Fruit fly (Drosophila melanogaster) whole organism, embryonic: ENCODE measurements around the gene CG5388.
A peak's percentile ranks its signal among the peaks of the same experiment; 100 is the strongest.

Experiments
- Abd-B ChIP-seq: fragments of 200-800 bp; sonication (Bioruptor generic); optimal IDR thresholded peaks from 2 replicates; lab custom pipeline; 2018; ENCODE audit warnings: missing biosample characterization, mild to moderate bottlenecking, missing genetic modification characterization, moderate library complexity
- Ada2b ChIP-seq: fragments of 200-800 bp; sonication (Bioruptor generic); IDR thresholded peaks from 2 replicates; pipeline ENCODE4 v1.3.6; 2022; ENCODE audit warnings: missing biosample characterization, missing genetic modification characterization
- Atf-2 ChIP-seq: fragments of 200-800 bp; sonication (Bioruptor generic); optimal IDR thresholded peaks from 2 replicates; lab custom pipeline; 2016; ENCODE audit warnings: missing biosample characterization, missing genetic modification characterization
- CG10209 ChIP-seq: fragments of 200-800 bp; sonication (Bioruptor generic); optimal IDR thresholded peaks from 3 replicates; lab custom pipeline; 2017; ENCODE audit warnings: missing biosample characterization, mild to moderate bottlenecking, missing genetic modification characterization, missing genetic modification reagents
- CG10462 ChIP-seq: fragments of 200-800 bp; sonication (Bioruptor generic); optimal IDR thresholded peaks from 2 replicates; lab custom pipeline; 2016; ENCODE audit warnings: missing biosample characterization, missing genetic modification characterization
- CG11696 ChIP-seq: fragments of 200-800 bp; sonication (Bioruptor generic); IDR thresholded peaks from 2 replicates; pipeline ENCODE4 v1.3.6; 2022; ENCODE audit warnings: missing biosample characterization, missing genetic modification characterization
- CG12744 ChIP-seq: fragments of 200-800 bp; sonication (Bioruptor generic); optimal IDR thresholded peaks from 2 replicates; lab custom pipeline; 2016; ENCODE audit warnings: missing biosample characterization, missing genetic modification characterization
- CG13624 ChIP-seq: fragments of 200-800 bp; sonication (Bioruptor generic); optimal IDR thresholded peaks from 2 replicates; lab custom pipeline; 2016; ENCODE audit warnings: missing biosample characterization, missing genetic modification characterization
- CG15601 ChIP-seq: fragments of 200-800 bp; sonication (Bioruptor generic); optimal IDR thresholded peaks from 3 replicates; lab custom pipeline; 2019; ENCODE audit warnings: missing biosample characterization, mild to moderate bottlenecking, missing genetic modification characterization, moderate library complexity
- CG18599 ChIP-seq: fragments of 200-800 bp; sonication (Bioruptor generic); optimal IDR thresholded peaks from 3 replicates; lab custom pipeline; 2017; ENCODE audit warnings: missing biosample characterization, missing genetic modification characterization, mild to moderate bottlenecking, moderate library complexity, missing genetic modification reagents
- CG18619 ChIP-seq: fragments of 200-800 bp; sonication (Bioruptor generic); optimal IDR thresholded peaks from 3 replicates; lab custom pipeline; 2017; ENCODE audit warnings: missing biosample characterization, mild to moderate bottlenecking, missing genetic modification characterization
- CG2129 ChIP-seq: fragments of 200-800 bp; sonication (Bioruptor generic); IDR thresholded peaks from 2 replicates; pipeline ENCODE4 v1.3.6; 2022; ENCODE audit warnings: missing biosample characterization, missing genetic modification characterization; ENCODE audit not compliant: partially characterized antibody
- CG3163 ChIP-seq: fragments of 200-800 bp; sonication (Bioruptor generic); optimal IDR thresholded peaks from 3 replicates; lab custom pipeline; 2016; ENCODE audit warnings: missing biosample characterization, missing genetic modification characterization
- CG7745 ChIP-seq: fragments of 200-800 bp; sonication (Bioruptor generic); optimal IDR thresholded peaks from 2 replicates; lab custom pipeline; 2018; ENCODE audit warnings: missing biosample characterization, mild to moderate bottlenecking, missing genetic modification characterization, moderate library complexity
- CG8359 ChIP-seq: fragments of 200-800 bp; sonication (Bioruptor generic); optimal IDR thresholded peaks from 2 replicates; lab custom pipeline; 2017; ENCODE audit warnings: missing biosample characterization, mild to moderate bottlenecking, missing genetic modification characterization, borderline replicate concordance
- CkIIα-i1 ChIP-seq: fragments of 200-800 bp; sonication (Bioruptor generic); IDR thresholded peaks from 2 replicates; pipeline ENCODE4 v1.3.6; 2022; ENCODE audit warnings: missing biosample characterization, missing genetic modification characterization
- CoRest ChIP-seq: fragments of 200-800 bp; sonication (Bioruptor generic); optimal IDR thresholded peaks from 3 replicates; lab custom pipeline; 2018; ENCODE audit warnings: missing biosample characterization, mild to moderate bottlenecking, missing genetic modification characterization, moderate library complexity
- D19B ChIP-seq: fragments of 200-800 bp; sonication (Bioruptor generic); optimal IDR thresholded peaks from 2 replicates; lab custom pipeline; 2017; ENCODE audit warnings: missing biosample characterization, mild to moderate bottlenecking, missing genetic modification characterization
- Dip2 ChIP-seq: fragments of 200-800 bp; sonication (Bioruptor generic); IDR thresholded peaks from 2 replicates; pipeline ENCODE4 v1.3.6; 2022; ENCODE audit warnings: missing biosample characterization, missing genetic modification characterization
- Dp ChIP-seq: fragments of 200-800 bp; sonication (Bioruptor generic); optimal IDR thresholded peaks from 2 replicates; lab custom pipeline; 2018; ENCODE audit warnings: missing biosample characterization, mild to moderate bottlenecking, missing genetic modification characterization, moderate library complexity
- Dref ChIP-seq: fragments of 200-800 bp; sonication (Bioruptor generic); IDR thresholded peaks from 2 replicates; pipeline ENCODE4 v1.3.6; 2022; ENCODE audit warnings: missing biosample characterization, missing genetic modification characterization
- Fer2 ChIP-seq: fragments of 200-800 bp; sonication (Bioruptor generic); optimal IDR thresholded peaks from 2 replicates; lab custom pipeline; 2018; ENCODE audit warnings: missing biosample characterization, mild to moderate bottlenecking, missing genetic modification characterization, moderate library complexity
- H2.0 ChIP-seq: fragments of 200-800 bp; sonication (Bioruptor generic); IDR thresholded peaks from 2 replicates; pipeline ENCODE4 v1.3.6; 2022; ENCODE audit warnings: missing biosample characterization, missing genetic modification characterization
- HLHmδ ChIP-seq: fragments of 200-800 bp; sonication (Bioruptor generic); optimal IDR thresholded peaks from 2 replicates; lab custom pipeline; 2018; ENCODE audit warnings: missing biosample characterization, mild to moderate bottlenecking, missing genetic modification characterization, moderate library complexity
- Hmx ChIP-seq: fragments of 200-800 bp; sonication (Bioruptor generic); optimal IDR thresholded peaks from 2 replicates; lab custom pipeline; 2016; ENCODE audit warnings: missing biosample characterization, missing genetic modification characterization
- Hsf ChIP-seq: fragments of 200-800 bp; sonication (Bioruptor generic); optimal IDR thresholded peaks from 3 replicates; lab custom pipeline; 2016; ENCODE audit warnings: missing biosample characterization, missing genetic modification characterization
- Max ChIP-seq: fragments of 200-800 bp; sonication (Bioruptor generic); optimal IDR thresholded peaks from 2 replicates; lab custom pipeline; 2016; ENCODE audit warnings: missing biosample characterization, mild to moderate bottlenecking, missing genetic modification characterization
- Meics ChIP-seq: fragments of 200-800 bp; sonication (Bioruptor generic); optimal IDR thresholded peaks from 2 replicates; lab custom pipeline; 2017; ENCODE audit warnings: missing biosample characterization, mild to moderate bottlenecking, missing genetic modification characterization
- NC2β ChIP-seq: fragments of 200-800 bp; sonication (Bioruptor generic); optimal IDR thresholded peaks from 2 replicates; lab custom pipeline; 2016; ENCODE audit warnings: missing biosample characterization, missing genetic modification characterization
- Side ChIP-seq: fragments of 200-800 bp; sonication (Bioruptor generic); optimal IDR thresholded peaks from 2 replicates; lab custom pipeline; 2016; ENCODE audit warnings: missing biosample characterization, missing genetic modification characterization
- Sin3A ChIP-seq: fragments of >200 bp; optimal IDR thresholded peaks from 2 replicates; lab custom pipeline; 2018
- Sry-δ ChIP-seq: fragments of 200-800 bp; sonication (Bioruptor generic); optimal IDR thresholded peaks from 2 replicates; lab custom pipeline; 2016; ENCODE audit warnings: missing biosample characterization, missing genetic modification characterization
- bowl ChIP-seq: fragments of 200-800 bp; sonication (Bioruptor generic); IDR thresholded peaks from 2 replicates; pipeline ENCODE4 v1.3.6; 2022; ENCODE audit warnings: missing biosample characterization, missing genetic modification characterization
- cato ChIP-seq: fragments of 200-800 bp; sonication (Bioruptor generic); optimal IDR thresholded peaks from 2 replicates; lab custom pipeline; 2016; ENCODE audit warnings: missing biosample characterization, missing genetic modification characterization, borderline replicate concordance
- crp ChIP-seq, 2 experiments: fragments of 200-800 bp; sonication (Bioruptor generic); optimal IDR thresholded peaks; 2 replicates in 1 of 2; 3 replicates in 1 of 2; lab custom pipeline; 2017; ENCODE audit warnings: missing biosample characterization in 2 of 2, missing genetic modification characterization in 2 of 2, mild to moderate bottlenecking in 1 of 2, moderate library complexity in 1 of 2
- dan ChIP-seq: fragments of 200-800 bp; sonication (Bioruptor generic); IDR thresholded peaks from 2 replicates; pipeline ENCODE4 v1.3.6; 2022; ENCODE audit warnings: missing biosample characterization, missing genetic modification characterization
- dmrt11E ChIP-seq: fragments of 200-800 bp; sonication (Bioruptor generic); optimal IDR thresholded peaks from 3 replicates; lab custom pipeline; 2018; ENCODE audit warnings: missing biosample characterization, mild to moderate bottlenecking, missing genetic modification characterization, moderate library complexity
- gsb ChIP-seq: fragments of 200-800 bp; sonication (Bioruptor generic); IDR thresholded peaks from 2 replicates; pipeline ENCODE4 v1.3.6; 2022; ENCODE audit warnings: missing biosample characterization, missing genetic modification characterization
- kah ChIP-seq: fragments of 200-800 bp; sonication (Bioruptor generic); optimal IDR thresholded peaks from 2 replicates; lab custom pipeline; 2018; ENCODE audit warnings: missing biosample characterization, mild to moderate bottlenecking, missing genetic modification characterization
- ken ChIP-seq: fragments of 200-800 bp; sonication (Bioruptor generic); IDR thresholded peaks from 3 replicates; pipeline ENCODE4 v1.3.6; 2022; ENCODE audit warnings: missing biosample characterization, missing genetic modification characterization
- kni ChIP-seq: fragments of 200-800 bp; sonication (Bioruptor generic); optimal IDR thresholded peaks from 3 replicates; lab custom pipeline; 2017; ENCODE audit warnings: mild to moderate bottlenecking, missing biosample characterization, missing genetic modification reagents, missing genetic modification characterization
- lilli ChIP-seq: fragments of 200-800 bp; sonication (Bioruptor generic); optimal IDR thresholded peaks from 3 replicates; lab custom pipeline; 2016; ENCODE audit warnings: missing biosample characterization, missing genetic modification characterization
- nerfin-1 ChIP-seq: fragments of 200-800 bp; sonication (Bioruptor generic); optimal IDR thresholded peaks from 3 replicates; lab custom pipeline; 2019; ENCODE audit warnings: missing biosample characterization, mild to moderate bottlenecking, missing genetic modification characterization, moderate library complexity
- nerfin-2 ChIP-seq: fragments of 200-800 bp; sonication (Bioruptor generic); IDR thresholded peaks from 2 replicates; pipeline ENCODE4 v1.3.6; 2022; ENCODE audit warnings: missing biosample characterization, missing genetic modification characterization; ENCODE audit not compliant: partially characterized antibody
- nmo ChIP-seq: fragments of 200-800 bp; sonication (Bioruptor generic); optimal IDR thresholded peaks from 2 replicates; lab custom pipeline; 2018; ENCODE audit warnings: missing biosample characterization, mild to moderate bottlenecking, missing genetic modification characterization, moderate library complexity
- onecut ChIP-seq: fragments of 200-800 bp; sonication (Bioruptor generic); IDR thresholded peaks from 2 replicates; pipeline ENCODE4 v1.3.6; 2022; ENCODE audit warnings: missing biosample characterization, missing genetic modification characterization
- pfk ChIP-seq: fragments of 200-800 bp; sonication (Bioruptor generic); optimal IDR thresholded peaks from 2 replicates; lab custom pipeline; 2018; ENCODE audit warnings: missing biosample characterization, mild to moderate bottlenecking, missing genetic modification characterization, moderate library complexity
- phol ChIP-seq: fragments of 200-800 bp; sonication (Bioruptor generic); optimal IDR thresholded peaks from 3 replicates; lab custom pipeline; 2018; ENCODE audit warnings: missing biosample characterization, mild to moderate bottlenecking, missing genetic modification characterization, moderate library complexity
- sim ChIP-seq: fragments of 200-800 bp; sonication (Bioruptor generic); IDR thresholded peaks from 2 replicates; pipeline ENCODE4 v1.3.6; 2022; ENCODE audit warnings: missing biosample characterization, missing genetic modification characterization
- sna ChIP-seq: fragments of 200-800 bp; sonication (Bioruptor generic); IDR thresholded peaks from 2 replicates; pipeline ENCODE4 v1.3.6; 2022; ENCODE audit warnings: missing biosample characterization, missing genetic modification characterization; ENCODE audit not compliant: partially characterized antibody
- usp ChIP-seq: fragments of >200 bp; optimal IDR thresholded peaks from 2 replicates; lab custom pipeline; 2017; ENCODE audit warnings: missing biosample characterization, missing genetic modification characterization

The CG5388 gene

dm6 chr3R:22358810-22359209 is 18.7 kb upstream of the CG5388 start (continued):
- TF ChIP-seq Dref (GFP tag; lab: Robert Waterston, UW) (no peak), dmrt11E (tag; lab: Kevin White, UChicago) (peak; percentile 88), CG12744 (GFP tag; lab: Kevin White, UChicago) (peak; percentile 34), Max (peak; percentile 77), gsb (GFP tag; lab: Robert Waterston, UW) (peak; percentile 49), CG18599 (GFP tag; lab: Kevin White, UChicago) (peak; percentile 72), Sin3A (no peak), nerfin-2 (no peak), cato (peak; percentile 64), CG15601 (peak; percentile 86), CG13624 (GFP tag; lab: Kevin White, UChicago) (peak; percentile 27), HLHmδ (GFP tag; lab: Kevin White, UChicago) (no peak), Sry-δ (peak; percentile 32), Hmx (GFP tag; lab: Kevin White, UChicago) (no peak), Meics (GFP tag; lab: Kevin White, UChicago) (peak; percentile 52), kah (GFP tag; lab: Kevin White, UChicago) (peak; percentile 32), ken (peak; percentile 59; the same call in 2 of the 3 replicates), Side (peak; percentile 12), Fer2 (no peak), Dip2 (no peak), crp (GFP tag; optimal IDR thresholded peaks at IDR 0.05; lab: Kevin White, UChicago) (peak in 1 of 2 experiments; percentile 18), dan (no peak), CG8359 (peak; percentile 61), phol (tag; lab: Kevin White, UChicago) (peak; percentile 67), CG2129 (GFP tag; lab: Robert Waterston, UW) (no peak), sna (GFP tag; lab: Robert Waterston, UW) (no peak), CG10209 (GFP tag; lab: Kevin White, UChicago) (peak; percentile 81), usp (GFP tag; lab: Kevin White, UChicago) (no peak), Dp (GFP tag; lab: Kevin White, UChicago) (no peak), Ada2b (peak; percentile 69), CkIIα-i1 (no peak), nerfin-1 (tag; lab: Kevin White, UChicago) (peak; percentile 69), Abd-B (GFP tag; lab: Kevin White, UChicago) (no peak), D19B (GFP tag; lab: Kevin White, UChicago) (no peak), sim (peak; percentile 69), H2.0 (GFP tag; lab: Robert Waterston, UW) (peak; percentile 40; the same call in 1 of the 2 replicates), kni (GFP tag; lab: Kevin White, UChicago) (peak; percentile 78), CG11696 (GFP tag; lab: Robert Waterston, UW) (peak; percentile 66; the same call in 1 of the 2 replicates), CoRest (tag; lab: Kevin White, UChicago) (peak; percentile 68), CG7745 (tag; lab: Kevin White, UChicago) (peak; percentile 60), CG18619 (GFP tag; lab: Kevin White, UChicago) (peak; percentile 58), NC2β (peak; percentile 82), CG3163 (GFP tag; lab: Kevin White, UChicago) (no peak), Hsf (GFP tag; lab: Kevin White, UChicago) (peak; percentile 51), Atf-2 (GFP tag; lab: Kevin White, UChicago) (peak; percentile 61), onecut (peak; percentile 38), lilli (GFP tag; lab: Kevin White, UChicago) (peak; percentile 52), nmo (GFP tag; lab: Kevin White, UChicago) (peak; percentile 55), bowl (peak; percentile 49; the same call in 1 of the 2 replicates), CG10462 (GFP tag; lab: Kevin White, UChicago) (peak; percentile 66), pfk (GFP tag; lab: Kevin White, UChicago) (no peak)
